Worm (Caenorhabditis elegans) whole organism, late embryonic: Measurements from ENCODE around the gene fbxa-208.

Source experiments
- C38D4.7 ChIP-seq: fragments of 200-800 bp; sonication (Bioruptor generic); optimal IDR thresholded peaks from 2 replicates; lab custom pipeline; 2018; ENCODE audit warnings: mild to moderate bottlenecking, missing genetic modification characterization, moderate library complexity, missing compliant biosample characterization
- K09A11.1 ChIP-seq: sonication (generic microtip); optimal IDR thresholded peaks from 2 replicates; lab custom pipeline; 2017; ENCODE audit warnings: antibody characterized with exemption, mild to moderate bottlenecking, missing genetic modification characterization, missing compliant biosample characterization; ENCODE audit not compliant: insufficient read depth
- T23F11.4 ChIP-seq: fragments of 200-800 bp; sonication (Bioruptor generic); optimal IDR thresholded peaks from 2 replicates; lab custom pipeline; 2018; ENCODE audit warnings: mild to moderate bottlenecking, missing genetic modification characterization, missing compliant biosample characterization
- ama-1 ChIP-seq: fragments of 150-350 bp; optimal IDR thresholded peaks from 2 replicates; lab custom pipeline; 2014
- ceh-14 ChIP-seq: sonication (generic microtip); optimal IDR thresholded peaks from 2 replicates; lab custom pipeline; 2016; ENCODE audit warnings: missing genotype, missing genetic modification characterization, missing compliant biosample characterization
- ceh-18 ChIP-seq: sonication (generic microtip); optimal IDR thresholded peaks from 2 replicates; lab custom pipeline; 2016; ENCODE audit warnings: missing genetic modification characterization, missing compliant biosample characterization
- ceh-19 ChIP-seq: fragments of 200-800 bp; sonication (Bioruptor generic); optimal IDR thresholded peaks from 2 replicates; lab custom pipeline; 2018; ENCODE audit warnings: mild to moderate bottlenecking, missing genetic modification characterization, missing compliant biosample characterization
- ceh-30 ChIP-seq: fragments of 150-350 bp; optimal IDR thresholded peaks from 2 replicates; lab custom pipeline; 2014; ENCODE audit warnings: missing biosample characterization, missing genetic modification characterization
- ceh-45 ChIP-seq: fragments of 200-800 bp; sonication (Bioruptor generic); IDR thresholded peaks from 2 replicates; pipeline ENCODE4 v1.3.6; 2022; ENCODE audit warnings: missing genetic modification reagents, missing genetic modification characterization, missing compliant biosample characterization
- ceh-6 ChIP-seq: fragments of 200-800 bp; sonication (Bioruptor generic); optimal IDR thresholded peaks from 2 replicates; lab custom pipeline; 2018; ENCODE audit warnings: mild to moderate bottlenecking, missing genetic modification characterization, missing compliant biosample characterization
- che-1 ChIP-seq: sonication (generic microtip); optimal IDR thresholded peaks from 2 replicates; lab custom pipeline; 2016; ENCODE audit warnings: mild to moderate bottlenecking, missing genetic modification characterization, missing compliant biosample characterization
- dmd-4 ChIP-seq: sonication (generic microtip); optimal IDR thresholded peaks from 2 replicates; lab custom pipeline; 2016; ENCODE audit warnings: borderline replicate concordance, missing genetic modification characterization, missing compliant biosample characterization
- elt-2 ChIP-seq: sonication (generic microtip); optimal IDR thresholded peaks from 2 replicates; lab custom pipeline; 2016; ENCODE audit warnings: missing genetic modification reagents, missing genetic modification characterization, missing compliant biosample characterization
- elt-4 ChIP-seq: sonication (generic microtip); optimal IDR thresholded peaks from 2 replicates; lab custom pipeline; 2016; ENCODE audit warnings: missing genetic modification characterization, missing compliant biosample characterization
- fax-1 ChIP-seq: sonication (generic microtip); optimal IDR thresholded peaks from 2 replicates; lab custom pipeline; 2016; ENCODE audit warnings: missing genotype, missing genetic modification characterization, missing compliant biosample characterization
- gmeb-2 ChIP-seq: sonication (generic microtip); optimal IDR thresholded peaks from 2 replicates; lab custom pipeline; 2016; ENCODE audit warnings: missing genetic modification characterization, inconsistent platforms, missing compliant biosample characterization
- hlh-30 ChIP-seq: sonication (generic microtip); optimal IDR thresholded peaks from 2 replicates; lab custom pipeline; 2017; ENCODE audit warnings: antibody characterized with exemption, missing genetic modification characterization, missing compliant biosample characterization; ENCODE audit not compliant: insufficient read depth
- hlh-6 ChIP-seq: sonication (generic microtip); optimal IDR thresholded peaks from 2 replicates; lab custom pipeline; 2016; ENCODE audit warnings: missing genotype, missing genetic modification characterization, missing compliant biosample characterization
- hlh-8 ChIP-seq: sonication (generic microtip); optimal IDR thresholded peaks from 2 replicates; lab custom pipeline; 2016; ENCODE audit warnings: missing genotype, missing genetic modification characterization, missing compliant biosample characterization
- lim-6 ChIP-seq: sonication (generic microtip); optimal IDR thresholded peaks from 2 replicates; lab custom pipeline; 2016; ENCODE audit warnings: missing genetic modification characterization, missing compliant biosample characterization
- mec-3 ChIP-seq: sonication (generic microtip); optimal IDR thresholded peaks from 2 replicates; lab custom pipeline; 2016; ENCODE audit warnings: borderline replicate concordance, missing genetic modification characterization, missing compliant biosample characterization
- nhr-11 ChIP-seq: fragments of 150-350 bp; optimal IDR thresholded peaks from 2 replicates; lab custom pipeline; 2014; ENCODE audit warnings: missing biosample characterization, missing genetic modification characterization
- pag-3 ChIP-seq: sonication (generic microtip); optimal IDR thresholded peaks from 2 replicates; lab custom pipeline; 2016; ENCODE audit warnings: missing compliant biosample characterization, missing genetic modification characterization, borderline replicate concordance
- pax-1 ChIP-seq: fragments of 150-350 bp; optimal IDR thresholded peaks from 2 replicates; lab custom pipeline; 2014; ENCODE audit warnings: missing biosample characterization, missing genetic modification characterization
- pha-2 ChIP-seq: sonication (generic microtip); optimal IDR thresholded peaks from 2 replicates; lab custom pipeline; 2017; ENCODE audit warnings: mild to moderate bottlenecking, missing genetic modification characterization, missing compliant biosample characterization
- pha-4 ChIP-seq: fragments of 150-350 bp; optimal IDR thresholded peaks from 2 replicates; lab custom pipeline; 2018; ENCODE audit warnings: missing biosample characterization, missing genetic modification reagents, missing genetic modification characterization
- pros-1 ChIP-seq: fragments of 150-350 bp; optimal IDR thresholded peaks from 2 replicates; lab custom pipeline; 2014; ENCODE audit warnings: missing biosample characterization, missing genetic modification reagents, missing genetic modification characterization
- sox-2 ChIP-seq: fragments of 200-800 bp; sonication (Bioruptor generic); IDR thresholded peaks from 2 replicates; pipeline ENCODE4 v1.3.6; 2022; ENCODE audit warnings: missing genetic modification reagents, missing genetic modification characterization, missing compliant biosample characterization
- sox-4 ChIP-seq: sonication (generic microtip); optimal IDR thresholded peaks from 2 replicates; lab custom pipeline; 2017; ENCODE audit warnings: mild to moderate bottlenecking, missing genetic modification characterization, inconsistent platforms, missing compliant biosample characterization
- tbx-7 ChIP-seq: sonication (generic microtip); optimal IDR thresholded peaks from 2 replicates; lab custom pipeline; 2016; ENCODE audit warnings: missing genotype, missing genetic modification characterization, missing compliant biosample characterization
- ttx-3 ChIP-seq: sonication (generic microtip); optimal IDR thresholded peaks from 2 replicates; lab custom pipeline; 2016; ENCODE audit warnings: missing genetic modification reagents, missing genetic modification characterization, missing compliant biosample characterization
- unc-86 ChIP-seq: sonication (generic microtip); optimal IDR thresholded peaks from 2 replicates; lab custom pipeline; 2016; ENCODE audit warnings: missing genetic modification characterization, missing compliant biosample characterization
- ztf-16 ChIP-seq: sonication (generic microtip); optimal IDR thresholded peaks from 2 replicates; lab custom pipeline; 2017; ENCODE audit warnings: missing genetic modification characterization, missing compliant biosample characterization

The fbxa-208 gene

DNA sequence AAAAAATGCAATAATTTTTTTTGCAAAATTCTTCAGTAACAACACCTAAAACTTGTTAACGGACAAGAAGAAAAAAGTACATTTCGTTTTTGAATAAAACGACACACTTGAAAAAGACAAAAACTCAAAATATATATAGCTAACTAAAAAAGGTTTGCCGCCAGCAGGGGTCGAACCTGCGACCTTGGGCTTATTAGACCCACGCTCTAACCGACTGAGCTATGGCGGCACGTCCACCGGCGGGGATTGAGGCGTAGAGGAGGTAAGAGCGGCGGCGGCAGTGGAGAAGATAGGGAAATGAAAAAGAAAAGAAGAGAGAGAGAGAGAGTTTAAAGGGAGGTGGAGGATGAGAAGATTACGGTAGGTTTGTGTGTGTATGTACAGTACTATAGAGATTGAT, 38.4 kb upstream of the fbxa-208 start (continued):
- TF ChIP-seq dmd-4 (tag; lab: Kevin White, UChicago), result no peak
- no peak for TF ChIP-seq ztf-16 (tag; lab: Kevin White, UChicago)
- TF ChIP-seq ceh-30, result no peak
- TF ChIP-seq elt-2 (tag; lab: Kevin White, UChicago), result peak; percentile 32
- no peak for TF ChIP-seq pha-4 (tag; lab: Kevin White, UChicago)
- no peak for TF ChIP-seq tbx-7 (tag; lab: Kevin White, UChicago)
- no peak for TF ChIP-seq pros-1
- 0 out of 2 replicates have a peak, but pooled peaks have one; percentile 11 for TF ChIP-seq sox-2
- no peak for TF ChIP-seq elt-4 (tag; lab: Kevin White, UChicago)
- TF ChIP-seq sox-4 (tag; lab: Kevin White, UChicago), result peak; percentile 52
- no peak for TF ChIP-seq lim-6 (tag; lab: Kevin White, UChicago)
- no peak for TF ChIP-seq ceh-19 (GFP tag; lab: Kevin White, UChicago)
- TF ChIP-seq hlh-30 (tag; lab: Kevin White, UChicago), result no peak
- no peak for TF ChIP-seq K09A11.1 (tag; lab: Kevin White, UChicago)
- no peak for TF ChIP-seq fax-1 (tag; lab: Kevin White, UChicago)
- TF ChIP-seq, all 69 proteins: peak for 21

ce11 chrIII:1218998-1219397, 37.6 kb upstream of the fbxa-208 start:
- no peak for TF ChIP-seq ceh-18 (tag; lab: Kevin White, UChicago)
- no peak for TF ChIP-seq pag-3 (tag; lab: Kevin White, UChicago)
- no peak for TF ChIP-seq unc-86 (tag; lab: Kevin White, UChicago)
- TF ChIP-seq K09A11.1 (tag; lab: Kevin White, UChicago), result no peak
- no peak for TF ChIP-seq pha-2 (tag; lab: Kevin White, UChicago)
- TF ChIP-seq che-1 (tag; lab: Kevin White, UChicago), result no peak
- TF ChIP-seq ama-1 (lab: Kevin White, UChicago), result no peak
- TF ChIP-seq T23F11.4 (GFP tag; lab: Kevin White, UChicago), result no peak
- TF ChIP-seq hlh-30 (tag; lab: Kevin White, UChicago), result no peak
- no peak for TF ChIP-seq hlh-6
- no peak for TF ChIP-seq mec-3 (tag; lab: Kevin White, UChicago)
- TF ChIP-seq ttx-3 (tag; lab: Kevin White, UChicago), result no peak
- TF ChIP-seq gmeb-2 (tag; lab: Kevin White, UChicago), result no peak
- no peak for TF ChIP-seq ceh-6 (GFP tag; lab: Kevin White, UChicago)
- no peak for TF ChIP-seq pax-1
- no peak for TF ChIP-seq fax-1 (tag; lab: Kevin White, UChicago)
- no peak for TF ChIP-seq ceh-14 (tag; lab: Kevin White, UChicago)
- TF ChIP-seq hlh-8 (tag; lab: Kevin White, UChicago), result no peak

DNA sequence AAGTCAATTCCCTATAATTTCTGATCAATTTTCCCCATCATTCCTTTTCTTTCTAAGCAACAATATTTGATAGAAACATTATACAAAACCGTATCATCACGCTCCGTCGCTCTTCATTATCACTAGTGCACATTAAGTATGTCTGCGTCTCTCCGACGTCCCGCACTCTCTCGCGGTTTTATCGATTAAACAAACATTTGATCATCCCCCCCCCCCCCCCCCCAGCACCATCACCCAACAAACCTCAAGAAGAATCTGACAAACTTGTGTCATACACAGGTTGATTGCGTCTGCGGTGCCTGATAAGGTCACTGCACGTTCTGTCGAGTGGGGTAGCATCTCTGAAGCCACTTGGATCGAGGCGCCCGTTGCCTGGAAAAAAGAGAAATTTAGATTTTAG, 36.6 kb upstream of the fbxa-208 start:
- TF ChIP-seq nhr-11 (no peak), C38D4.7 (GFP tag; lab: Kevin White, UChicago) (no peak), elt-2 (tag; lab: Kevin White, UChicago) (peak; percentile 85), pax-1 (peak; percentile 30)

ce11 chrIII:1221995-1222394, 34.6 kb upstream of the fbxa-208 start:
- TF ChIP-seq ceh-45 (GFP tag; lab: Robert Waterston, UW) (no peak), elt-2 (tag; lab: Kevin White, UChicago) (peak; percentile 61)
